Worm (Caenorhabditis elegans) whole organism, L2 larva: ENCODE results near the gene misc-1.

ENCODE experiments used
- ZK546.5 ChIP-seq: sonication (generic microtip); optimal IDR thresholded peaks from 2 replicates; lab custom pipeline; 2017; ENCODE audit warnings: missing biosample characterization, missing genetic modification characterization
- ceh-82 ChIP-seq: fragments of 150-350 bp; optimal IDR thresholded peaks from 2 replicates; lab custom pipeline; 2014; ENCODE audit warnings: missing biosample characterization, missing genetic modification characterization
- skn-1 ChIP-seq: sonication (generic microtip); optimal IDR thresholded peaks from 2 replicates; lab custom pipeline; 2017; ENCODE audit warnings: missing biosample characterization, missing genetic modification characterization
- ztf-11 ChIP-seq: sonication (generic microtip); optimal IDR thresholded peaks from 2 replicates; lab custom pipeline; 2017; ENCODE audit warnings: missing biosample characterization, missing genetic modification characterization

ce11 chrII:296911-297440 is 10.6 kb downstream of the misc-1 start, which contains the start of the genes clec-117 and B0432.1:
- TF ChIP-seq ceh-82 (tag; lab: Kevin White, UChicago), result no peak
- no peak for TF ChIP-seq skn-1 (tag; lab: Kevin White, UChicago)
- no peak for TF ChIP-seq ztf-11 (tag; lab: Kevin White, UChicago)
- no peak for TF ChIP-seq ZK546.5 (tag; lab: Kevin White, UChicago)
